Fruit fly (Drosophila melanogaster): ENCODE results near the gene Oatp74D.

DNA sequence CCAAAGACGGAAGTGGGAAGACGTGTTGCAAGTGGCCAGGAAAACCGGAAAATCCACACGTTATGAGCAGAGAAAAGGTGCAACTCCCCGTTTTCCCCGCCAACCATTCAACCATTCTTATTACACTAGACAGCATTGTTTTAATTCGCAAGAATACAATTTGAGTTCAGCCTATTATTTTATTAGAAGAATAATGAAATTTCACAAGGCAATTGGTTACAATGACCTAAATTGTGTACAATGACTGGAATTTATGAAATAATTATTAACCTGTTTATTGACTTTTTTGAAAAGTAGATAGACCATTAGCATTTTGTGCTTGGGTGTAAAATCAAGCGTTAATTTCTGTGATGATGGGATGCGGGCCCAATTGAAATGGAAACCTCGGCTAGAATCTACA lies 17.6 kb downstream of the Oatp74D start:
- TF ChIP-seq CG8319 (GFP tag; optimal IDR thresholded peaks at IDR 0.05) = no peak
- TF ChIP-seq CG6163 (GFP tag; IDR thresholded peaks at IDR 0.05) = peak; percentile 58; the same call in 2 of the 3 replicates

Measured in whole organism, prepupa.